Worm (Caenorhabditis elegans): ENCODE data around the gene osta-3.
A peak's percentile ranks its signal among the peaks of the same experiment; 100 is the strongest.

The osta-3 gene

ce11 chrII:14812661-14813060, 330 bp downstream of the osta-3 start:
- TF ChIP-seq zip-5 (tag; optimal IDR thresholded peaks at IDR 0.05) (no peak), fkh-6 (tag; optimal IDR thresholded peaks at IDR 0.05) (no peak), elt-2 (tag; optimal IDR thresholded peaks at IDR 0.05) (peak; percentile 38)

- no peak for TF ChIP-seq odd-2 (tag; optimal IDR thresholded peaks at IDR 0.05)
- no peak for TF ChIP-seq npax-4 (tag; optimal IDR thresholded peaks at IDR 0.05)
Observed at ce11 chrII:14813106-14813505, 775 bp downstream of the osta-3 start.

- no peak for TF ChIP-seq pag-3 (tag; optimal IDR thresholded peaks at IDR 0.05; ENCODE audit: borderline replicate concordance)
- no peak for TF ChIP-seq unc-86 (tag; optimal IDR thresholded peaks at IDR 0.05)
- no peak for TF ChIP-seq ceh-6 (GFP tag; optimal IDR thresholded peaks at IDR 0.05)
- TF ChIP-seq madf-2 (tag; optimal IDR thresholded peaks at IDR 0.05) = no peak
- TF ChIP-seq fax-1 (tag; optimal IDR thresholded peaks at IDR 0.05) = no peak
- TF ChIP-seq nhr-11 (tag; optimal IDR thresholded peaks at IDR 0.05) = no peak
- no peak for TF ChIP-seq K09A11.1 (tag; optimal IDR thresholded peaks at IDR 0.05; ENCODE audit: insufficient read depth)
- no peak for TF ChIP-seq eyg-1 (tag; optimal IDR thresholded peaks at IDR 0.05)
- TF ChIP-seq ceh-9 (tag; optimal IDR thresholded peaks at IDR 0.05) = no peak
- no peak for TF ChIP-seq ceh-19 (GFP tag; optimal IDR thresholded peaks at IDR 0.05)
- TF ChIP-seq sox-2 (GFP tag; IDR thresholded peaks at IDR 0.05) = no peak
- TF ChIP-seq pha-2 (tag; optimal IDR thresholded peaks at IDR 0.05) = no peak
- no peak for TF ChIP-seq pqm-1 (tag; optimal IDR thresholded peaks at IDR 0.05)
- TF ChIP-seq lin-11 (tag; optimal IDR thresholded peaks at IDR 0.05) = no peak
- no peak for TF ChIP-seq ceh-34 (tag; optimal IDR thresholded peaks at IDR 0.05)
- TF ChIP-seq hlh-30 (tag; optimal IDR thresholded peaks at IDR 0.05; ENCODE audit: insufficient read depth) = no peak
- TF ChIP-seq T23F11.4 (GFP tag; optimal IDR thresholded peaks at IDR 0.05) = no peak
- peak; percentile 37 for TF ChIP-seq elt-2 (tag; optimal IDR thresholded peaks at IDR 0.05)
- no peak for TF ChIP-seq rnt-1 (tag; optimal IDR thresholded peaks at IDR 0.05)
- TF ChIP-seq ahr-1 (tag; optimal IDR thresholded peaks at IDR 0.05) = no peak
- no peak for TF ChIP-seq pha-4 (tag; optimal IDR thresholded peaks at IDR 0.05)
- no peak for TF ChIP-seq unc-3 (GFP tag; conservative IDR thresholded peaks at IDR 0.05)
- TF ChIP-seq unc-3 (tag; optimal IDR thresholded peaks at IDR 0.05) = no peak
- TF ChIP-seq tbx-7 (tag; optimal IDR thresholded peaks at IDR 0.05) = no peak
- no peak for TF ChIP-seq ttx-3 (tag; optimal IDR thresholded peaks at IDR 0.05)
- TF ChIP-seq unc-55 (GFP tag; optimal IDR thresholded peaks at IDR 0.05) = peak; percentile 63
- TF ChIP-seq ceh-31 (tag; optimal IDR thresholded peaks at IDR 0.05) = peak; percentile 51
- peak; percentile 66 for TF ChIP-seq dve-1 (tag; optimal IDR thresholded peaks at IDR 0.05)
- TF ChIP-seq ets-4 (tag; optimal IDR thresholded peaks at IDR 0.05) = no peak
- no peak for TF ChIP-seq odd-2 (tag; optimal IDR thresholded peaks at IDR 0.05)
- no peak for TF ChIP-seq ceh-2 (tag; optimal IDR thresholded peaks at IDR 0.05)
- TF ChIP-seq ceh-24 (tag; optimal IDR thresholded peaks at IDR 0.05) = no peak
- TF ChIP-seq syd-9 (tag; optimal IDR thresholded peaks at IDR 0.05) = no peak
- TF ChIP-seq che-1 (tag; optimal IDR thresholded peaks at IDR 0.05) = no peak
- TF ChIP-seq nfya-1 (tag; optimal IDR thresholded peaks at IDR 0.05) = peak; percentile 46
- TF ChIP-seq dmd-4 (tag; optimal IDR thresholded peaks at IDR 0.05; ENCODE audit: borderline replicate concordance) = no peak
- no peak for TF ChIP-seq ceh-22 (tag; optimal IDR thresholded peaks at IDR 0.05)
- TF ChIP-seq fkh-10 (GFP tag; optimal IDR thresholded peaks at IDR 0.05) = no peak
- TF ChIP-seq C38D4.7 (GFP tag; optimal IDR thresholded peaks at IDR 0.05) = no peak
- TF ChIP-seq ceh-45 (GFP tag; IDR thresholded peaks at IDR 0.05) = no peak
- TF ChIP-seq ama-1 (optimal IDR thresholded peaks at IDR 0.05) = no peak
- TF ChIP-seq hlh-15 (tag; optimal IDR thresholded peaks at IDR 0.05) = no peak
- TF ChIP-seq F13H6.1 (tag; optimal IDR thresholded peaks at IDR 0.05) = no peak
- TF ChIP-seq gmeb-2 (tag; optimal IDR thresholded peaks at IDR 0.05) = no peak
- no peak for TF ChIP-seq npax-4 (tag; optimal IDR thresholded peaks at IDR 0.05)
- no peak for TF ChIP-seq hlh-8 (tag; optimal IDR thresholded peaks at IDR 0.05)
Observed at ce11 chrII:14814894-14815568, 2.7 kb downstream of the osta-3 start, which contains the start of gene W01D2.1. TSS of gene W01D2.1 (plus strand) at chrII:14815518.

All from whole organism, late embryonic.